Fruit fly (Drosophila melanogaster) S2 (cell line): ENCODE measurements around the gene Bem46.
A peak's percentile ranks its signal among the peaks of the same experiment; 100 is the strongest.

Experiments used
- CG8478 ChIP-seq: fragments of >200 bp; optimal IDR thresholded peaks from 2 replicates; lab custom pipeline; 2018
- CTCF ChIP-seq, 2 experiments: fragments of >200 bp; optimal IDR thresholded peaks; 2 replicates each; lab custom pipeline; 2018

Gene Bem46

dm6 chr2L:2976829-2977228 is 11.1 kb upstream of the Bem46 start, which contains the start of the genes CG9641 and CG3165:
CG9641 (minus strand) TSS chr2L:2976862.
CG3165 (plus strand) TSS chr2L:2977122.
- TF ChIP-seq CG8478 (lab: Kevin White, UChicago), result no peak
- TF ChIP-seq CTCF (optimal IDR thresholded peaks at IDR 0.05; lab: Kevin White, UChicago), result no peak

- TF ChIP-seq CTCF (optimal IDR thresholded peaks at IDR 0.05; lab: Kevin White, UChicago), result no peak
- no peak for TF ChIP-seq CG8478 (lab: Kevin White, UChicago)
These were observed 8.8 kb upstream of the Bem46 start, which contains the start of gene CG9643 for dm6 chr2L:2979091-2979490. CG9643 (minus strand) TSS chr2L:2979288.

- TF ChIP-seq CG8478 (lab: Kevin White, UChicago), result no peak
These were observed 1.1 kb upstream of the Bem46 start for dm6 chr2L:2986776-2987175.

- TF ChIP-seq CG8478 (lab: Kevin White, UChicago), result no peak
- TF ChIP-seq CTCF (optimal IDR thresholded peaks at IDR 0.05; lab: Kevin White, UChicago), result peak in 1 of 2 experiments; percentile 2
These were observed 4.8 kb downstream of the Bem46 start, which contains the start of the genes okr and CG3558 for dm6 chr2L:2992664-2993174. okr (minus strand) TSS chr2L:2992759. CG3558 (plus strand) TSS chr2L:2992870.

- TF ChIP-seq CG8478 (lab: Kevin White, UChicago) (no peak), CTCF (optimal IDR thresholded peaks at IDR 0.05; lab: Kevin White, UChicago) (no peak)
These were observed 5.3 kb downstream of the Bem46 start for dm6 chr2L:2993236-2993635.

dm6 chr2L:2993702-2994101 is 5.8 kb downstream of the Bem46 start:
- TF ChIP-seq CG8478 (lab: Kevin White, UChicago) (no peak), CTCF (optimal IDR thresholded peaks at IDR 0.05; lab: Kevin White, UChicago) (no peak)

dm6 chr2L:2999113-2999512 is 11.2 kb downstream of the Bem46 start, which contains the start of gene Ccdc85:
Ccdc85 (plus strand) TSS chr2L:2999286.
- TF ChIP-seq CG8478 (lab: Kevin White, UChicago), result no peak
- peak; percentile 23 to 51 for TF ChIP-seq CTCF (optimal IDR thresholded peaks at IDR 0.05; lab: Kevin White, UChicago)

dm6 chr2L:2999609-3000008 is 11.7 kb downstream of the Bem46 start:
- no peak for TF ChIP-seq CG8478 (lab: Kevin White, UChicago)
- no peak for TF ChIP-seq CTCF (optimal IDR thresholded peaks at IDR 0.05; lab: Kevin White, UChicago)

- TF ChIP-seq CTCF (optimal IDR thresholded peaks at IDR 0.05; lab: Kevin White, UChicago) (no peak), CG8478 (lab: Kevin White, UChicago) (no peak)
These were observed 12.6 kb downstream of the Bem46 start for dm6 chr2L:3000517-3000934.

- TF ChIP-seq CTCF (optimal IDR thresholded peaks at IDR 0.05; lab: Kevin White, UChicago) (no peak), CG8478 (lab: Kevin White, UChicago) (no peak)
These were observed 14.0 kb downstream of the Bem46 start for dm6 chr2L:3001953-3002352.

dm6 chr2L:3003399-3003798 is 15.5 kb downstream of the Bem46 start:
- no peak for TF ChIP-seq CG8478 (lab: Kevin White, UChicago)
- TF ChIP-seq CTCF (optimal IDR thresholded peaks at IDR 0.05; lab: Kevin White, UChicago), result no peak

- TF ChIP-seq CTCF (optimal IDR thresholded peaks at IDR 0.05; lab: Kevin White, UChicago), result no peak
- TF ChIP-seq CG8478 (lab: Kevin White, UChicago), result no peak
These were observed 16.7 kb downstream of the Bem46 start for dm6 chr2L:3004601-3005000.

- no peak for TF ChIP-seq CG8478 (lab: Kevin White, UChicago)
- no peak for TF ChIP-seq CTCF (optimal IDR thresholded peaks at IDR 0.05; lab: Kevin White, UChicago)
These were observed 17.6 kb downstream of the Bem46 start for dm6 chr2L:3005483-3005882.

- TF ChIP-seq CG8478 (lab: Kevin White, UChicago) (no peak), CTCF (optimal IDR thresholded peaks at IDR 0.05; lab: Kevin White, UChicago) (no peak)
These were observed 18.3 kb downstream of the Bem46 start for dm6 chr2L:3006194-3006593.

- no peak for TF ChIP-seq CTCF (optimal IDR thresholded peaks at IDR 0.05; lab: Kevin White, UChicago)
- TF ChIP-seq CG8478 (lab: Kevin White, UChicago), result no peak
These were observed 19.1 kb downstream of the Bem46 start for dm6 chr2L:3006925-3007426.

- TF ChIP-seq CG8478 (lab: Kevin White, UChicago), result no peak
- no peak for TF ChIP-seq CTCF (optimal IDR thresholded peaks at IDR 0.05; lab: Kevin White, UChicago)
These were observed 21.5 kb downstream of the Bem46 start for dm6 chr2L:3009438-3009837.
